Worm (Caenorhabditis elegans) whole organism, mixed stage, embryonic: ENCODE results near the gene H12D21.11.

Experiments used
- blmp-1 ChIP-seq: fragments of 150-350 bp; optimal IDR thresholded peaks from 2 replicates; lab custom pipeline; 2014; ENCODE audit warnings: missing biosample characterization, missing genetic modification characterization
- ceh-83 ChIP-seq: fragments of 200-800 bp; sonication (Bioruptor generic); optimal IDR thresholded peaks from 2 replicates; lab custom pipeline; 2018; ENCODE audit warnings: mild to moderate bottlenecking, missing genetic modification characterization, missing compliant biosample characterization
- cnd-1 ChIP-seq: fragments of 200-800 bp; sonication (Bioruptor generic); optimal IDR thresholded peaks from 2 replicates; lab custom pipeline; 2018; ENCODE audit warnings: mild to moderate bottlenecking, missing genetic modification characterization, missing compliant biosample characterization
- elt-1 ChIP-seq: sonication (generic microtip); optimal IDR thresholded peaks from 2 replicates; lab custom pipeline; 2017; ENCODE audit warnings: missing genetic modification characterization, mild to moderate bottlenecking, missing compliant biosample characterization, antibody characterized with exemption, moderate library complexity, borderline replicate concordance; ENCODE audit not compliant: insufficient read depth
- elt-3 ChIP-seq: fragments of 150-350 bp; optimal IDR thresholded peaks from 2 replicates; lab custom pipeline; 2014; ENCODE audit warnings: missing biosample characterization, missing genetic modification characterization
- lin-32 ChIP-seq: fragments of 200-800 bp; sonication (Bioruptor generic); optimal IDR thresholded peaks from 2 replicates; lab custom pipeline; 2018; ENCODE audit warnings: mild to moderate bottlenecking, missing genetic modification characterization, missing compliant biosample characterization
- nhr-237 ChIP-seq: fragments of 150-350 bp; optimal IDR thresholded peaks from 2 replicates; lab custom pipeline; 2014; ENCODE audit warnings: missing biosample characterization, missing genetic modification characterization
- pha-4 ChIP-seq: fragments of 150-350 bp; optimal IDR thresholded peaks from 2 replicates; lab custom pipeline; 2018; ENCODE audit warnings: missing biosample characterization, missing genetic modification reagents, missing genetic modification characterization
- sptf-1 ChIP-seq: sonication (generic microtip); optimal IDR thresholded peaks from 2 replicates; lab custom pipeline; 2017; ENCODE audit warnings: mild to moderate bottlenecking, missing genetic modification characterization, moderate library complexity, missing compliant biosample characterization
- tbx-8 ChIP-seq: fragments of 200-800 bp; sonication (Bioruptor generic); optimal IDR thresholded peaks from 2 replicates; lab custom pipeline; 2018; ENCODE audit warnings: mild to moderate bottlenecking, missing genetic modification characterization, moderate library complexity, missing compliant biosample characterization
- unc-120 ChIP-seq: sonication (generic microtip); optimal IDR thresholded peaks from 2 replicates; lab custom pipeline; 2017; ENCODE audit warnings: missing genetic modification characterization, missing compliant biosample characterization; ENCODE audit not compliant: poor library complexity, severe bottlenecking
- unc-62 ChIP-seq: fragments of 150-350 bp; optimal IDR thresholded peaks from 2 replicates; lab custom pipeline; 2014; ENCODE audit warnings: missing biosample characterization, missing genetic modification reagents, missing genetic modification characterization
- ztf-11 ChIP-seq: fragments of 150-350 bp; optimal IDR thresholded peaks from 2 replicates; lab custom pipeline; 2014; ENCODE audit warnings: missing biosample characterization, missing genetic modification characterization

ce11 chrV:14947022-14947421 is 31.3 kb downstream of the H12D21.11 start, which contains the start of gene C30G7.4:
- no peak for TF ChIP-seq elt-1 (tag; lab: Kevin White, UChicago)
- TF ChIP-seq unc-120 (tag; lab: Kevin White, UChicago), result no peak
- no peak for TF ChIP-seq pha-4
- no peak for TF ChIP-seq sptf-1 (tag; lab: Kevin White, UChicago)
- no peak for TF ChIP-seq unc-62 (GFP tag; lab: Kevin White, UChicago)
- TF ChIP-seq elt-3 (tag; lab: Kevin White, UChicago), result no peak
- no peak for TF ChIP-seq cnd-1 (tag; lab: Kevin White, UChicago)
- no peak for TF ChIP-seq ceh-83
- TF ChIP-seq ztf-11 (tag; lab: Kevin White, UChicago), result no peak
- TF ChIP-seq tbx-8, result no peak
- no peak for TF ChIP-seq lin-32 (GFP tag; lab: Kevin White, UChicago)
- TF ChIP-seq nhr-237 (tag; lab: Kevin White, UChicago), result no peak
- TF ChIP-seq blmp-1 (tag; lab: Kevin White, UChicago), result no peak
